Worm (Caenorhabditis elegans): Measurements from ENCODE around the gene srxa-4.

srxa-4 gene

ce11 chrV:7391933-7392332, 28.3 kb upstream of the srxa-4 start, which contains the start of gene fbxa-105:
Gene fbxa-105, minus strand, starts transcription at chrV:7392029.
- TF ChIP-seq F39B2.1 (GFP tag; IDR thresholded peaks at IDR 0.05): no peak
- TF ChIP-seq nhr-80 (tag; optimal IDR thresholded peaks at IDR 0.05): peak; percentile 34

- no peak for TF ChIP-seq lsl-1 (GFP tag; optimal IDR thresholded peaks at IDR 0.05)
- TF ChIP-seq Y56A3A.18 (GFP tag; IDR thresholded peaks at IDR 0.05): no peak
- TF ChIP-seq mel-28 (tag; optimal IDR thresholded peaks at IDR 0.05; ENCODE audit: borderline replicate concordance): no peak
- no peak for TF ChIP-seq hlh-26 (GFP tag; conservative IDR thresholded peaks at IDR 0.05)
- TF ChIP-seq ama-1 (optimal IDR thresholded peaks at IDR 0.05): no peak
- TF ChIP-seq ama-1 (GFP tag; optimal IDR thresholded peaks at IDR 0.05): no peak
- TF ChIP-seq F37B4.10 (GFP tag; IDR thresholded peaks at IDR 0.05): no peak
- TF ChIP-seq let-526 (GFP tag; IDR thresholded peaks at IDR 0.05): no peak
- TF ChIP-seq lin-35 (GFP tag; optimal IDR thresholded peaks at IDR 0.05): no peak
- no peak for TF ChIP-seq gei-17 (GFP tag; optimal IDR thresholded peaks at IDR 0.05)
- TF ChIP-seq T26A5.8 (tag; optimal IDR thresholded peaks at IDR 0.05): no peak
- TF ChIP-seq unc-62 (GFP tag; optimal IDR thresholded peaks at IDR 0.05): no peak
- TF ChIP-seq attf-3 (GFP tag; conservative IDR thresholded peaks at IDR 0.05): no peak
- TF ChIP-seq C17E4.6 (GFP tag; IDR thresholded peaks at IDR 0.05): no peak
- TF ChIP-seq nfya-1 (tag; optimal IDR thresholded peaks at IDR 0.05; ENCODE audit: borderline replicate concordance, insufficient read depth): no peak
- no peak for TF ChIP-seq hmg-20 (GFP tag; IDR thresholded peaks at IDR 0.05)
- no peak for TF ChIP-seq aptf-3 (GFP tag; IDR thresholded peaks at IDR 0.05)
- no peak for TF ChIP-seq unc-130 (GFP tag; optimal IDR thresholded peaks at IDR 0.05)
- TF ChIP-seq xnd-1 (tag; optimal IDR thresholded peaks at IDR 0.05): no peak
Observed at ce11 chrV:7395359-7395758, 24.9 kb upstream of the srxa-4 start, which contains the start of gene srx-9. Gene srx-9, minus strand, starts transcription at chrV:7395459.

ce11 chrV:7399202-7399601, 21.1 kb upstream of the srxa-4 start, which contains the start of gene gst-41:
Gene gst-41, minus strand, starts transcription at chrV:7399302.
- TF ChIP-seq nfyb-1 (GFP tag; IDR thresholded peaks at IDR 0.05) (no peak), T26A5.8 (tag; optimal IDR thresholded peaks at IDR 0.05) (no peak), egl-18 (GFP tag; IDR thresholded peaks at IDR 0.05) (no peak), sea-2 (GFP tag; IDR thresholded peaks at IDR 0.05) (no peak), tbp1 (GFP tag; optimal IDR thresholded peaks at IDR 0.05) (no peak), somi-1 (GFP tag; optimal IDR thresholded peaks at IDR 0.05) (no peak), efl-1 (GFP tag; optimal IDR thresholded peaks at IDR 0.05) (no peak), aptf-2 (GFP tag; conservative IDR thresholded peaks at IDR 0.05) (no peak), chd-7 (tag; optimal IDR thresholded peaks at IDR 0.05) (no peak)

ce11 chrV:7400095-7400494, 20.2 kb upstream of the srxa-4 start, which contains the start of gene cnc-9:
Gene cnc-9, minus strand, starts transcription at chrV:7400195.
- no peak for TF ChIP-seq zfh-2 (GFP tag; conservative IDR thresholded peaks at IDR 0.05)
- TF ChIP-seq chd-7 (tag; optimal IDR thresholded peaks at IDR 0.05): no peak
- no peak for TF ChIP-seq Y79H2A.3 (GFP tag; conservative IDR thresholded peaks at IDR 0.05)
- TF ChIP-seq snpc-1.1 (tag; optimal IDR thresholded peaks at IDR 0.05; ENCODE audit: insufficient read depth): no peak
- no peak for TF ChIP-seq F52B5.7 (tag; optimal IDR thresholded peaks at IDR 0.05)
- no peak for TF ChIP-seq cebp-2 (GFP tag; IDR thresholded peaks at IDR 0.05)
- no peak for TF ChIP-seq F57C9.4 (tag; optimal IDR thresholded peaks at IDR 0.05)
- no peak for TF ChIP-seq K12H6.12 (tag; optimal IDR thresholded peaks at IDR 0.05)
- no peak for TF ChIP-seq unc-62 (GFP tag; optimal IDR thresholded peaks at IDR 0.05)
- TF ChIP-seq ztf-18 (tag; optimal IDR thresholded peaks at IDR 0.05): no peak
- TF ChIP-seq aptf-3 (GFP tag; IDR thresholded peaks at IDR 0.05): no peak
- no peak for TF ChIP-seq sea-2 (GFP tag; IDR thresholded peaks at IDR 0.05)
- TF ChIP-seq snpc-1.3 (tag; optimal IDR thresholded peaks at IDR 0.05; ENCODE audit: insufficient read depth): no peak
- no peak for TF ChIP-seq egl-18 (GFP tag; IDR thresholded peaks at IDR 0.05)
- TF ChIP-seq athp-1 (tag; optimal IDR thresholded peaks at IDR 0.05): no peak
- TF ChIP-seq egrh-3 (GFP tag; IDR thresholded peaks at IDR 0.05): no peak
